Worm (Caenorhabditis elegans): ENCODE results near the gene srh-134.

ce11 chrV:17979789-17980188, 37.3 kb downstream of the srh-134 start, which contains the start of gene snx-6:
- TF ChIP-seq ZK546.5 (tag; optimal IDR thresholded peaks at IDR 0.05): no peak
- no peak for TF ChIP-seq ceh-82 (tag; optimal IDR thresholded peaks at IDR 0.05)
- TF ChIP-seq lir-3 (tag; optimal IDR thresholded peaks at IDR 0.05): no peak
- TF ChIP-seq unc-62 (GFP tag; optimal IDR thresholded peaks at IDR 0.05 in 1 of 2): no peak
- no peak for TF ChIP-seq unc-62 (tag; optimal IDR thresholded peaks at IDR 0.05)
- TF ChIP-seq unc-39 (tag; optimal IDR thresholded peaks at IDR 0.05): no peak
